Worm (Caenorhabditis elegans): ENCODE data around the gene Y54G2A.52.
"Not testable (repeated sequence)": the region's sequence is repeated elsewhere in the genome, so short reads cannot be mapped to it uniquely, and the experiment has no call there.

The Y54G2A.52 gene

DNA sequence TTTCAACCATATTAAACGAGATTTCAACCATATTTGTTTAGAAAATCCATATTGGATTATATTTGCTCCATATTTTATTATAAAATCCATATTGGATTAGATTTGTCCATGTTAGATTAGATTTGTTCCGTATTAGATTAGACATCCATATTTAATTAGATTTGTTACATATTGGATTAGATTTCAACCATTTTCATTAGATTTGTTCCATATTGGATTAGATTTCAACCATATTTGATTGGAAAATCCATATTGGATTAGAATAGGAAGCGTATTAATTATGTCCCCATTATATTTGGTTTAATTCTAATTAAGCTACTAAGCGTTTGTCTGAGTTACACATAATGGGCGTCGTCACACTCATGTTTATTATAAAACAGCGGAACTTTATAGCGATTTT, 3.1 kb upstream of the Y54G2A.52 start, which contains the start of gene Y54G2A.44:
TSS of gene Y54G2A.44 (plus strand) at position 301 of the 400 bp plus-strand sequence.
- TF ChIP-seq unc-39, elt-3, lsy-2 (tag; optimal IDR thresholded peaks at IDR 0.05): not testable (repeated sequence)

DNA sequence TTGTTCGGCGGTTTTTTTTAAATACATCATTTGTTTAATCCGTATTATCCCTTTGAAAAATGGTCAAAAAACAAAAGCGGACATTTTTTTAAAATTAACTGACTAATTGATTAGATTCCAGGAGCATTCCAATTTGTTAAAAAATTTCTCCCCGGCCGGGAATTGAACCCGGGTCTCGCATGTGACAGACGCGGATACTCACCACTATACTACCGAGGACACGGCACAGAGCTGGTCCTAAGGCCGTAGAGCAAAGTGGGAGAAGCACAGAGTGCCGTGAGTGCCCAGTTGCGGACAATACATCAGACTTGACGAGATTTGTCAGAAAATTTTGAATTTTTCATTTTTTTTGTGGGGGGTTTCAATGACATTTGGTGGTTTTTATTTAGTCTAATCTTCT, 2.5 kb upstream of the Y54G2A.52 start:
- peak; percentile 29 for TF ChIP-seq sptf-1 (tag; optimal IDR thresholded peaks at IDR 0.05)
- no peak for TF ChIP-seq unc-62 (GFP tag; optimal IDR thresholded peaks at IDR 0.05)
- TF ChIP-seq zip-8 (tag; optimal IDR thresholded peaks at IDR 0.05): no peak
- no peak for TF ChIP-seq ces-1 (GFP tag; optimal IDR thresholded peaks at IDR 0.05)
- no peak for TF ChIP-seq ham-2 (GFP tag; optimal IDR thresholded peaks at IDR 0.05)
- TF ChIP-seq nhr-76 (tag; optimal IDR thresholded peaks at IDR 0.05): no peak
- no peak for TF ChIP-seq elt-3 (tag; optimal IDR thresholded peaks at IDR 0.05)
- TF ChIP-seq nhr-28 (tag; optimal IDR thresholded peaks at IDR 0.05): no peak
- TF ChIP-seq flh-1 (GFP tag; optimal IDR thresholded peaks at IDR 0.05): no peak
- TF ChIP-seq M03D4.4 (tag; optimal IDR thresholded peaks at IDR 0.05): no peak
- TF ChIP-seq ztf-11 (tag; optimal IDR thresholded peaks at IDR 0.05): no peak
- no peak for TF ChIP-seq nhr-12 (tag; optimal IDR thresholded peaks at IDR 0.05)
- TF ChIP-seq pha-4 (tag; optimal IDR thresholded peaks at IDR 0.05): no peak
- no peak for TF ChIP-seq tbx-8 (GFP tag; optimal IDR thresholded peaks at IDR 0.05)
- no peak for TF ChIP-seq elt-1 (tag; optimal IDR thresholded peaks at IDR 0.05; ENCODE audit: borderline replicate concordance, insufficient read depth)
- no peak for TF ChIP-seq nhr-2 (tag; optimal IDR thresholded peaks at IDR 0.05)
- TF ChIP-seq nhr-237 (tag; optimal IDR thresholded peaks at IDR 0.05): no peak
- TF ChIP-seq mep-1 (tag; optimal IDR thresholded peaks at IDR 0.05): no peak
- TF ChIP-seq lsy-2 (tag; optimal IDR thresholded peaks at IDR 0.05): no peak
- peak; percentile 18 for TF ChIP-seq drap-1 (GFP tag; optimal IDR thresholded peaks at IDR 0.05)
- no peak for TF ChIP-seq sem-2 (GFP tag; optimal IDR thresholded peaks at IDR 0.05)
- peak; percentile 13 for TF ChIP-seq bed-3 (GFP tag; optimal IDR thresholded peaks at IDR 0.05)
- TF ChIP-seq snpc-4 (tag; optimal IDR thresholded peaks at IDR 0.05): no peak
- TF ChIP-seq ceh-83 (GFP tag; optimal IDR thresholded peaks at IDR 0.05): peak; percentile 38
- no peak for TF ChIP-seq blmp-1 (tag; optimal IDR thresholded peaks at IDR 0.05)
- TF ChIP-seq mab-5 (tag; optimal IDR thresholded peaks at IDR 0.05): no peak
- TF ChIP-seq lin-13 (tag; optimal IDR thresholded peaks at IDR 0.05): no peak
- peak; percentile 33 for TF ChIP-seq cnd-1 (tag; optimal IDR thresholded peaks at IDR 0.05)
- TF ChIP-seq unc-120 (tag; optimal IDR thresholded peaks at IDR 0.05; ENCODE audit: poor library complexity, severe bottlenecking): peak; percentile 24
- TF ChIP-seq mls-2 (tag; optimal IDR thresholded peaks at IDR 0.05): no peak
- no peak for TF ChIP-seq ceh-43 (GFP tag; optimal IDR thresholded peaks at IDR 0.05)
- TF ChIP-seq lin-32 (GFP tag; optimal IDR thresholded peaks at IDR 0.05): no peak
- no peak for TF ChIP-seq hlh-1 (tag; optimal IDR thresholded peaks at IDR 0.05)
- TF ChIP-seq ceh-39 (tag; optimal IDR thresholded peaks at IDR 0.05): no peak
- TF ChIP-seq unc-39 (tag; optimal IDR thresholded peaks at IDR 0.05): no peak

DNA sequence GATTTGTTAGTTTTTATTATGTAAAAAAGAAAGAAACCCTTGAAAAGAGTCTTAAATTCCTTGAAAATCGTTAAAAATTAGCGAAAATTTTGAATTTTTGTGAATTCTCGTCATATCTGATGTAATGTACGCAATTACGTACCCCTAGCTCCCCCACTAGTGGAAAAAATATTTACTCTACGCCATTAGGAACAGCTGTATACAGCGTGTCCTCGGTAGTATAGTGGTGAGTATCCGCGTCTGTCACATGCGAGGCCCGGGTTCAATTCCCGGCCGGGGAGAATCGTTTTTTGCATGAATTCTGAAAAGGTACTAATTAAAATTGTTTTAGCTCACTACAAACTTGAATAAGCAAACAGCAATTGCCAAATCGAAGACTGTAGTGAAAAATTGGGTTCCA, 1.4 kb upstream of the Y54G2A.52 start:
- TF ChIP-seq nhr-237 (tag; optimal IDR thresholded peaks at IDR 0.05): no peak
- TF ChIP-seq ham-2 (GFP tag; optimal IDR thresholded peaks at IDR 0.05): no peak
- TF ChIP-seq elt-3 (tag; optimal IDR thresholded peaks at IDR 0.05): no peak
- TF ChIP-seq pha-4 (tag; optimal IDR thresholded peaks at IDR 0.05): no peak
- no peak for TF ChIP-seq mab-5 (tag; optimal IDR thresholded peaks at IDR 0.05)
- TF ChIP-seq ceh-43 (GFP tag; optimal IDR thresholded peaks at IDR 0.05): no peak
- no peak for TF ChIP-seq ztf-11 (tag; optimal IDR thresholded peaks at IDR 0.05)
- TF ChIP-seq M03D4.4 (tag; optimal IDR thresholded peaks at IDR 0.05): no peak
- TF ChIP-seq mls-2 (tag; optimal IDR thresholded peaks at IDR 0.05): no peak
- TF ChIP-seq mep-1 (tag; optimal IDR thresholded peaks at IDR 0.05): no peak

DNA sequence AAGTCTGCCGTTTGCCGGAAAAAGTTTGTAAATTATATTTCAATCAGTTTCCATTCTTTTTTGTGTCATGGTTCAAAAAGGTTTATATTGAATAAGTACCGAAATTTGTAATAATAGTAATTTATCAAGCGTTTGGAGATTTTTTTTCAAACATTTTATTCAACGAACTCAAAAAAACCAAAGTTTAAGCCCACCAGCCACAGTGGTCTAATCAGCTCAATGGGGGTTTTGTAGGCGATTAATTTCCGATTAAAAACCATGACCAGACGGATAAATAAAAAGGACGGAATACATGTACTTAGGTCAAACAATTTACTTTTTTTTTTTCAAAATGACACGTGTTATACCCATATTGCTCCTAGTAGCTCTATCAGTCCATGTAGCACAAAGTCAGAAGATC, 903 bp upstream of the Y54G2A.52 start, which contains the start of gene Y54G2A.10:
TSS of gene Y54G2A.10 (plus strand) at position 301 of the 400 bp plus-strand sequence.
- no peak for TF ChIP-seq lsy-2 (tag; optimal IDR thresholded peaks at IDR 0.05)
- no peak for TF ChIP-seq elt-3 (tag; optimal IDR thresholded peaks at IDR 0.05)
- TF ChIP-seq blmp-1 (tag; optimal IDR thresholded peaks at IDR 0.05): no peak
- no peak for TF ChIP-seq unc-120 (tag; optimal IDR thresholded peaks at IDR 0.05; ENCODE audit: poor library complexity, severe bottlenecking)
- no peak for TF ChIP-seq lin-13 (tag; optimal IDR thresholded peaks at IDR 0.05)
- TF ChIP-seq ces-1 (GFP tag; optimal IDR thresholded peaks at IDR 0.05): no peak
- no peak for TF ChIP-seq flh-1 (GFP tag; optimal IDR thresholded peaks at IDR 0.05)
- TF ChIP-seq ceh-39 (tag; optimal IDR thresholded peaks at IDR 0.05): no peak
- TF ChIP-seq nhr-237 (tag; optimal IDR thresholded peaks at IDR 0.05): no peak

All from whole organism, mixed stage, embryonic.